Worm (Caenorhabditis elegans): Measurements from ENCODE around the gene paqr-2.

Gene paqr-2

DNA sequence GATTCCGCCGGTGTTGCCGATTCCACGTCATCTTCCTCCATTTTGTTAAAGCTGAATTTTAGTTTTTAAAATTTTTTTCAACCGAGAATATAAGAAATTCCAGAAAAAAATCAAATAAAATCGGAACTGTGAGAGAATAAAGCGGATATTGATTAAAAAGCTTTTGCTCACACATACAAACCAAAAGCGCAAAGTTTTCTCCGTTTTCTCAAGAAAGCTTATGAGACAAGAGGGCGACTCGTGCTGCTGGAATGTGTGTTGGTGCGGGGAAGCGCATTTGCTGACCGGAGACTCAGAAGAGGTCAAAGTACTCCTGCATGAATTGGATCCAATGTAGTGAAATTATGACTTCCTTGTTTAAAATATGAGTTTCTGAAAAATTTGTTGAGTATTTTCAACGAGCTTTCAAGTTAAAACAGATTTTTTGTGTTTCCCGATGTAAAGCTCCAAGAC, at the start of gene paqr-2:
Gene paqr-2, minus strand, starts transcription at position 51 of the 453 bp plus-strand sequence.
- peak; percentile 53 for TF ChIP-seq mes-2 (tag; optimal IDR thresholded peaks at IDR 0.05; ENCODE audit: poor library complexity, severe bottlenecking)
- TF ChIP-seq dpl-1 (GFP tag; optimal IDR thresholded peaks at IDR 0.05) = peak; percentile 27
- peak; percentile 51 for TF ChIP-seq pqm-1 (tag; optimal IDR thresholded peaks at IDR 0.05)
- peak; percentile 62 for TF ChIP-seq lin-38 (GFP tag; IDR thresholded peaks at IDR 0.05)
- peak; percentile 27 for TF ChIP-seq dve-1 (tag; optimal IDR thresholded peaks at IDR 0.05; ENCODE audit: insufficient read depth)
- no peak for TF ChIP-seq set-16 (GFP tag; IDR thresholded peaks at IDR 0.05)
- no peak for TF ChIP-seq nhr-10 (tag; optimal IDR thresholded peaks at IDR 0.05)
- TF ChIP-seq nhr-6 (tag; optimal IDR thresholded peaks at IDR 0.05) = no peak
- TF ChIP-seq lin-13 (GFP tag; optimal IDR thresholded peaks at IDR 0.05) = no peak
- peak; percentile 41 for TF ChIP-seq mxl-3 (GFP tag; optimal IDR thresholded peaks at IDR 0.05)
- no peak for TF ChIP-seq F26F4.8 (GFP tag; conservative IDR thresholded peaks at IDR 0.05)
- TF ChIP-seq rbr-2 (tag; optimal IDR thresholded peaks at IDR 0.05) = no peak
- no peak for TF ChIP-seq R02D3.7 (tag; optimal IDR thresholded peaks at IDR 0.05)
- no peak for TF ChIP-seq F49E8.2 (tag; optimal IDR thresholded peaks at IDR 0.05; ENCODE audit: borderline replicate concordance)
- no peak for TF ChIP-seq dmd-6 (GFP tag; IDR thresholded peaks at IDR 0.05)
- no peak for TF ChIP-seq dmd-8 (GFP tag; IDR thresholded peaks at IDR 0.05)
- TF ChIP-seq hlh-11 (tag; optimal IDR thresholded peaks at IDR 0.05) = no peak
- TF ChIP-seq unc-130 (GFP tag; optimal IDR thresholded peaks at IDR 0.05) = no peak
- no peak for TF ChIP-seq spr-3 (GFP tag; optimal IDR thresholded peaks at IDR 0.05)
- no peak for TF ChIP-seq lin-1 (GFP tag; IDR thresholded peaks at IDR 0.05)
- peak in 1 of 2 experiments; percentile 32 for TF ChIP-seq lsy-2 (tag; optimal IDR thresholded peaks at IDR 0.05)
- no peak for TF ChIP-seq aha-1 (tag)
- TF ChIP-seq hif-1 (tag; optimal IDR thresholded peaks at IDR 0.05) = no peak
- no peak for TF ChIP-seq spr-1 (tag; optimal IDR thresholded peaks at IDR 0.05)
- TF ChIP-seq fkh-10 (GFP tag; optimal IDR thresholded peaks at IDR 0.05) = no peak
- TF ChIP-seq vab-7 (GFP tag; IDR thresholded peaks at IDR 0.05) = no peak
- no peak for TF ChIP-seq cey-2 (tag; optimal IDR thresholded peaks at IDR 0.05; ENCODE audit: borderline replicate concordance, insufficient read depth)
- no peak for TF ChIP-seq ZK337.2 (GFP tag; IDR thresholded peaks at IDR 0.05)
- peak; percentile 66 for TF ChIP-seq nhr-28 (tag; optimal IDR thresholded peaks at IDR 0.05)
- no peak for TF ChIP-seq Y5F2A.4 (GFP tag; optimal IDR thresholded peaks at IDR 0.05)
- 0 out of 2 replicates have a peak, but pooled peaks have one; percentile 48 for TF ChIP-seq lim-7 (GFP tag; IDR thresholded peaks at IDR 0.05)
- no peak for TF ChIP-seq ceh-44 (GFP tag; IDR thresholded peaks at IDR 0.05)
- peak; percentile 35 for TF ChIP-seq mep-1 (tag; optimal IDR thresholded peaks at IDR 0.05)
- TF ChIP-seq tra-1 (GFP tag; IDR thresholded peaks at IDR 0.05) = no peak
- no peak for TF ChIP-seq nhr-237 (tag; optimal IDR thresholded peaks at IDR 0.05)
- TF ChIP-seq hlh-30 (tag; optimal IDR thresholded peaks at IDR 0.05; ENCODE audit: insufficient read depth) = peak; percentile 83
- no peak for TF ChIP-seq lin-15B (tag; optimal IDR thresholded peaks at IDR 0.05)
- peak; percentile 21 for TF ChIP-seq nhr-11 (tag; optimal IDR thresholded peaks at IDR 0.05)
- TF ChIP-seq nhr-48 (tag; optimal IDR thresholded peaks at IDR 0.05) = no peak
- no peak for TF ChIP-seq snpc-4 (tag; optimal IDR thresholded peaks at IDR 0.05)
- no peak for TF ChIP-seq saeg-2 (GFP tag; IDR thresholded peaks at IDR 0.05)
- TF ChIP-seq zfp-3 (GFP tag; conservative IDR thresholded peaks at IDR 0.05) = no peak
- 0 out of 2 replicates have a peak, but pooled peaks have one; percentile 45 for TF ChIP-seq egl-43 (GFP tag; IDR thresholded peaks at IDR 0.05)
- no peak for TF ChIP-seq nhr-111 (GFP tag; optimal IDR thresholded peaks at IDR 0.05)
- no peak for TF ChIP-seq T26A8.4 (GFP tag; IDR thresholded peaks at IDR 0.05)

Measured in whole organism, L4 larva.